Fruit fly (Drosophila melanogaster) whole organism, embryonic: ENCODE data around the gene CG6959.

Experiments
- C15 ChIP-seq: fragments of 200-800 bp; sonication (Bioruptor generic); IDR thresholded peaks from 3 replicates; pipeline ENCODE4 v1.3.6; 2022; ENCODE audit warnings: missing biosample characterization, missing genetic modification characterization
- CG10267 ChIP-seq: fragments of 200-800 bp; sonication (Bioruptor generic); optimal IDR thresholded peaks from 2 replicates; lab custom pipeline; 2018; ENCODE audit warnings: missing biosample characterization, mild to moderate bottlenecking, missing genetic modification characterization, moderate library complexity
- CG10431 ChIP-seq: fragments of 200-800 bp; sonication (Bioruptor generic); optimal IDR thresholded peaks from 3 replicates; lab custom pipeline; 2018; ENCODE audit warnings: missing biosample characterization, mild to moderate bottlenecking, missing genetic modification characterization
- CG11560 ChIP-seq: fragments of 200-800 bp; sonication (Bioruptor generic); IDR thresholded peaks from 3 replicates; pipeline ENCODE4 v1.3.6; 2022; ENCODE audit warnings: missing biosample characterization, missing genetic modification characterization
- CG12769 ChIP-seq: fragments of 200-800 bp; sonication (Bioruptor generic); optimal IDR thresholded peaks from 2 replicates; lab custom pipeline; 2019; ENCODE audit warnings: missing biosample characterization, mild to moderate bottlenecking, missing genetic modification characterization, moderate library complexity
- CG12942 ChIP-seq: fragments of 200-800 bp; sonication (Bioruptor generic); optimal IDR thresholded peaks from 3 replicates; lab custom pipeline; 2016; ENCODE audit warnings: missing biosample characterization, missing genetic modification characterization
- CG13123 ChIP-seq: fragments of 200-800 bp; sonication (Bioruptor generic); optimal IDR thresholded peaks from 2 replicates; lab custom pipeline; 2016; ENCODE audit warnings: missing biosample characterization, missing genetic modification characterization
- CG1602 ChIP-seq: fragments of 200-800 bp; sonication (Bioruptor generic); optimal IDR thresholded peaks from 3 replicates; lab custom pipeline; 2016; ENCODE audit warnings: missing biosample characterization, missing genetic modification characterization
- CG17568 ChIP-seq: fragments of 200-800 bp; sonication (Bioruptor generic); optimal IDR thresholded peaks from 2 replicates; lab custom pipeline; 2018; ENCODE audit warnings: missing biosample characterization, mild to moderate bottlenecking, missing genetic modification characterization, moderate library complexity
- CG17802 ChIP-seq: fragments of 200-800 bp; sonication (Bioruptor generic); optimal IDR thresholded peaks from 2 replicates; lab custom pipeline; 2018; ENCODE audit warnings: missing biosample characterization, mild to moderate bottlenecking, missing genetic modification characterization, moderate library complexity
- CG2678 ChIP-seq: fragments of 200-800 bp; sonication (Bioruptor generic); optimal IDR thresholded peaks from 3 replicates; lab custom pipeline; 2019; ENCODE audit warnings: missing biosample characterization, mild to moderate bottlenecking, missing genetic modification characterization, moderate library complexity
- CG30020 ChIP-seq: fragments of 200-800 bp; optimal IDR thresholded peaks from 2 replicates; lab custom pipeline; 2019; ENCODE audit warnings: missing biosample characterization, mild to moderate bottlenecking, missing genetic modification characterization, moderate library complexity
- CG31224 ChIP-seq: fragments of 200-800 bp; sonication (Bioruptor generic); IDR thresholded peaks from 2 replicates; pipeline ENCODE4 v1.3.6; 2022; ENCODE audit warnings: missing biosample characterization, missing genetic modification characterization
- CG31441 ChIP-seq: fragments of 200-800 bp; sonication (Bioruptor generic); IDR thresholded peaks from 2 replicates; pipeline ENCODE4 v1.3.6; 2022; ENCODE audit warnings: missing biosample characterization, missing genetic modification characterization
- CG5245 ChIP-seq: fragments of 200-800 bp; sonication (Bioruptor generic); optimal IDR thresholded peaks from 3 replicates; lab custom pipeline; 2016; ENCODE audit warnings: missing biosample characterization, missing genetic modification characterization
- Camta ChIP-seq: fragments of 200-800 bp; sonication (Bioruptor generic); optimal IDR thresholded peaks from 2 replicates; lab custom pipeline; 2016; ENCODE audit warnings: missing biosample characterization, missing genetic modification characterization
- Dip2 ChIP-seq: fragments of 200-800 bp; sonication (Bioruptor generic); IDR thresholded peaks from 2 replicates; pipeline ENCODE4 v1.3.6; 2022; ENCODE audit warnings: missing biosample characterization, missing genetic modification characterization
- Dll ChIP-seq: fragments of 200-800 bp; sonication (Bioruptor generic); IDR thresholded peaks from 4 replicates; pipeline ENCODE4 v1.3.6; 2022; ENCODE audit warnings: missing biosample characterization, missing genetic modification characterization; ENCODE audit not compliant: partially characterized antibody
- Fer3 ChIP-seq: fragments of 200-800 bp; sonication (Bioruptor generic); optimal IDR thresholded peaks from 2 replicates; lab custom pipeline; 2018; ENCODE audit warnings: missing biosample characterization, mild to moderate bottlenecking, missing genetic modification characterization, moderate library complexity
- H15 ChIP-seq: fragments of 200-800 bp; sonication (Bioruptor generic); IDR thresholded peaks from 3 replicates; pipeline ENCODE4 v1.3.6; 2022; ENCODE audit warnings: missing biosample characterization, missing genetic modification characterization
- HLHmδ ChIP-seq: fragments of 200-800 bp; sonication (Bioruptor generic); optimal IDR thresholded peaks from 2 replicates; lab custom pipeline; 2018; ENCODE audit warnings: missing biosample characterization, mild to moderate bottlenecking, missing genetic modification characterization, moderate library complexity
- Hr3 ChIP-seq: fragments of 200-800 bp; sonication (Bioruptor generic); optimal IDR thresholded peaks from 3 replicates; lab custom pipeline; 2016; ENCODE audit warnings: missing biosample characterization, missing genetic modification characterization
- Mrtf ChIP-seq: fragments of 200-800 bp; sonication (Bioruptor generic); IDR thresholded peaks from 3 replicates; pipeline ENCODE4 v1.3.6; 2022; ENCODE audit warnings: missing biosample characterization, missing genetic modification characterization
- NC2α ChIP-seq: fragments of 200-800 bp; sonication (Bioruptor generic); optimal IDR thresholded peaks from 2 replicates; lab custom pipeline; 2016; ENCODE audit warnings: missing biosample characterization, missing genetic modification characterization
- NK7.1 ChIP-seq: fragments of 200-800 bp; sonication (Bioruptor generic); optimal IDR thresholded peaks from 3 replicates; lab custom pipeline; 2016; ENCODE audit warnings: missing biosample characterization, missing genetic modification characterization
- Nf-YC ChIP-seq: fragments of 200-800 bp; optimal IDR thresholded peaks from 3 replicates; lab custom pipeline; 2019; ENCODE audit warnings: missing biosample characterization, mild to moderate bottlenecking, missing genetic modification characterization, moderate library complexity
- Oaz ChIP-seq: fragments of 200-800 bp; sonication (Bioruptor generic); IDR thresholded peaks from 2 replicates; pipeline ENCODE4 v1.3.6; 2022; ENCODE audit warnings: missing biosample characterization, missing genetic modification characterization
- Rfx ChIP-seq: fragments of 200-800 bp; sonication (Bioruptor generic); IDR thresholded peaks from 2 replicates; pipeline ENCODE4 v1.3.6; 2022; ENCODE audit warnings: missing biosample characterization, missing genetic modification characterization
- Sox102F ChIP-seq: fragments of 200-800 bp; sonication (Bioruptor generic); optimal IDR thresholded peaks from 2 replicates; lab custom pipeline; 2018; ENCODE audit warnings: missing biosample characterization, mild to moderate bottlenecking, missing genetic modification characterization, moderate library complexity
- Trl ChIP-seq, 3 experiments: fragments of >200 bp in 2 of 3; fragments of 200-800 bp in 1 of 3; sonication (Bioruptor generic) in 1 of 3; optimal IDR thresholded peaks; 2 replicates in 1 of 3; 3 replicates in 2 of 3; lab custom pipeline; 2016 to 2017; ENCODE audit warnings: missing biosample characterization in 1 of 3, missing genetic modification characterization in 1 of 3
- Vsx1 ChIP-seq: fragments of 200-800 bp; sonication (Bioruptor generic); optimal IDR thresholded peaks from 2 replicates; lab custom pipeline; 2017; ENCODE audit warnings: missing biosample characterization, mild to moderate bottlenecking, missing genetic modification characterization, missing genetic modification reagents
- Xrp1 ChIP-seq: fragments of 200-800 bp; sonication (Bioruptor generic); IDR thresholded peaks from 2 replicates; pipeline ENCODE4 v1.3.6; 2022; ENCODE audit warnings: missing biosample characterization, missing genetic modification characterization
- abd-A ChIP-seq: fragments of 200-800 bp; sonication (Bioruptor generic); optimal IDR thresholded peaks from 3 replicates; lab custom pipeline; 2019; ENCODE audit warnings: missing biosample characterization, mild to moderate bottlenecking, missing genetic modification characterization, moderate library complexity
- ara ChIP-seq: fragments of 200-800 bp; sonication (Bioruptor generic); IDR thresholded peaks from 2 replicates; pipeline ENCODE4 v1.3.6; 2022; ENCODE audit warnings: missing biosample characterization, missing genetic modification characterization
- chm ChIP-seq: fragments of 200-800 bp; sonication (Bioruptor generic); IDR thresholded peaks from 2 replicates; pipeline ENCODE4 v1.3.6; 2022; ENCODE audit warnings: missing biosample characterization, missing genetic modification characterization
- dimm ChIP-seq: fragments of 200-800 bp; sonication (Bioruptor generic); IDR thresholded peaks from 2 replicates; pipeline ENCODE4 v1.3.6; 2022; ENCODE audit warnings: missing biosample characterization, missing genetic modification characterization
- disco-r ChIP-seq: fragments of 200-800 bp; sonication (Bioruptor generic); optimal IDR thresholded peaks from 2 replicates; lab custom pipeline; 2016; ENCODE audit warnings: missing biosample characterization, missing genetic modification characterization
- gfzf ChIP-seq: fragments of 200-800 bp; sonication (Bioruptor generic); optimal IDR thresholded peaks from 2 replicates; lab custom pipeline; 2016; ENCODE audit warnings: missing biosample characterization, mild to moderate bottlenecking, missing genetic modification characterization, moderate library complexity
- inv ChIP-seq: fragments of 200-800 bp; sonication (Bioruptor generic); IDR thresholded peaks from 2 replicates; pipeline ENCODE4 v1.3.6; 2022; ENCODE audit warnings: missing biosample characterization, missing genetic modification characterization; ENCODE audit not compliant: partially characterized antibody
- jigr1 ChIP-seq: fragments of 200-800 bp; sonication (Bioruptor generic); IDR thresholded peaks from 3 replicates; pipeline ENCODE4 v1.3.6; 2022; ENCODE audit warnings: missing biosample characterization, missing genetic modification characterization
- ken ChIP-seq: fragments of 200-800 bp; sonication (Bioruptor generic); IDR thresholded peaks from 3 replicates; pipeline ENCODE4 v1.3.6; 2022; ENCODE audit warnings: missing biosample characterization, missing genetic modification characterization
- mirr ChIP-seq: fragments of 200-800 bp; sonication (Bioruptor generic); optimal IDR thresholded peaks from 3 replicates; lab custom pipeline; 2018; ENCODE audit warnings: missing biosample characterization, mild to moderate bottlenecking, missing genetic modification characterization
- oc ChIP-seq: fragments of 200-800 bp; sonication (Bioruptor generic); optimal IDR thresholded peaks from 2 replicates; lab custom pipeline; 2018; ENCODE audit warnings: missing biosample characterization, mild to moderate bottlenecking, missing genetic modification characterization, moderate library complexity
- phol ChIP-seq: fragments of 200-800 bp; sonication (Bioruptor generic); optimal IDR thresholded peaks from 3 replicates; lab custom pipeline; 2018; ENCODE audit warnings: missing biosample characterization, mild to moderate bottlenecking, missing genetic modification characterization, moderate library complexity
- sqz ChIP-seq: fragments of 200-800 bp; sonication (Bioruptor generic); optimal IDR thresholded peaks from 3 replicates; lab custom pipeline; 2018; ENCODE audit warnings: missing biosample characterization, mild to moderate bottlenecking, missing genetic modification characterization
- trh ChIP-seq: fragments of 200-800 bp; sonication (Bioruptor generic); optimal IDR thresholded peaks from 2 replicates; lab custom pipeline; 2016; ENCODE audit warnings: missing biosample characterization, missing genetic modification characterization
- tup ChIP-seq: fragments of 200-800 bp; sonication (Bioruptor generic); optimal IDR thresholded peaks from 2 replicates; lab custom pipeline; 2016; ENCODE audit warnings: missing biosample characterization, mild to moderate bottlenecking, missing genetic modification characterization, moderate library complexity
- zf30C ChIP-seq: fragments of 200-800 bp; sonication (Bioruptor generic); optimal IDR thresholded peaks from 3 replicates; lab custom pipeline; 2018; ENCODE audit warnings: missing biosample characterization, mild to moderate bottlenecking, missing genetic modification characterization

CG6959 gene

DNA sequence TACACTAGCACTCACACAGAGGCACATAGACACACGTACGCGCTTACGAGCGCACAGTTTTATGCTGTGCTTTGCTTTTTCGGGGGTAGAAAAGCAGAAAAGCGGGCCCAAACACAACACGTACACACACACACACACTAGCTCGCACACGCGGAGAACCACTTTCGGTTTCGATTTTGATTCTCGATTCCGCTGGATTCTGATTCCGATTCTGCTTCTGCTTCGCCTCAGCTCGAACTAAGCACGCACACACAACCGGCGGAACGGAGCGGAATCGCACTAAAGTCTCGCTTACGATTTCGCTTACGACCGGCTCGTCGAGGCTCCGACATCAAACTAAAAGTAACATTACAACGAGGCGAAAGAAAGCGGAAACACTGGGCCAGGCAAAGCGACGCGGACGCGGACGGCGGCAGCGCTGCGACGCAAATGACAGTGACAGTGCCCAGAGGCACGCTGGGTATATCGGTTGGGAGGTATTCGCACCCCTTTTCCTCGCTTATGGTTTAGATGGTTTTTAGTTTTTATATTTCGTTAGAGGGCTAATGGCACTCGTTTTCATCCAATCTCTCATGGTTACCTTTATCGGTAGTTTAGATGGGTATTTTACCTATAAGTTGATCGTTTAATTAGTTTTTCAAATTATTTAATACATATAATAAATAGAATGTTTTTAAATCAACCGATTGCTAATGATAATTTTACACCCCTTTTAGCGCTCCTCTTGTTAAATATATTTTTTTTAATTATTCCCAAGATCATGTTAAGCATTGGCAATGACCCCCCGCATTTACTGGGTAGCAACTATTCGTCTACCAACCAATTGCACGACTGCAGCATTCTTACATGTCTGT, 91.0 kb downstream of the CG6959 start (continued):
- TF ChIP-seq trh (GFP tag; lab: Kevin White, UChicago) = no peak
- TF ChIP-seq Sox102F (GFP tag; lab: Kevin White, UChicago) = peak; percentile 60
- peak; percentile 37 for TF ChIP-seq CG12942 (GFP tag; lab: Kevin White, UChicago)
- no peak for TF ChIP-seq CG17568
- TF ChIP-seq CG30020 (tag; lab: Kevin White, UChicago) = peak; percentile 49
- no peak for TF ChIP-seq inv (GFP tag; lab: Robert Waterston, UW)
- no peak for TF ChIP-seq Fer3
- peak; percentile 0 for TF ChIP-seq CG17802 (tag; lab: Kevin White, UChicago)
- TF ChIP-seq Hr3 = peak; percentile 78
- TF ChIP-seq Vsx1 (GFP tag; lab: Kevin White, UChicago) = no peak
- TF ChIP-seq oc (tag; lab: Kevin White, UChicago) = peak; percentile 8
- TF ChIP-seq CG2678 (tag; lab: Kevin White, UChicago) = peak; percentile 77
- TF ChIP-seq CG5245 (GFP tag; lab: Kevin White, UChicago) = no peak
- TF ChIP-seq CG12769 (tag; lab: Kevin White, UChicago) = peak; percentile 76
- TF ChIP-seq NC2α (GFP tag; lab: Kevin White, UChicago) = peak; percentile 43
- TF ChIP-seq gfzf (GFP tag; lab: Kevin White, UChicago) = no peak
- no peak for TF ChIP-seq CG31224
- no peak for TF ChIP-seq Dip2 (GFP tag; lab: Robert Waterston, UW)
- TF ChIP-seq dimm (GFP tag; lab: Robert Waterston, UW) = no peak
- peak; percentile 27 for TF ChIP-seq CG13123 (GFP tag; lab: Kevin White, UChicago)
- peak; percentile 65 for TF ChIP-seq phol
- peak; percentile 50; the same call in 1 of the 2 replicates for TF ChIP-seq Rfx
- TF ChIP-seq jigr1 (GFP tag; lab: Robert Waterston, UW) = no peak
- TF ChIP-seq zf30C (GFP tag; lab: Kevin White, UChicago) = peak; percentile 52
- peak in 1 of 2 experiments; percentile 6 for TF ChIP-seq Trl (optimal IDR thresholded peaks at IDR 0.05; lab: Kevin White, UChicago)
- peak; percentile 51 for TF ChIP-seq Trl (GFP tag; optimal IDR thresholded peaks at IDR 0.05; lab: Kevin White, UChicago)
- TF ChIP-seq CG10267 (tag; lab: Kevin White, UChicago) = peak; percentile 51
- TF ChIP-seq HLHmδ (GFP tag; lab: Kevin White, UChicago) = peak; percentile 86
- TF ChIP-seq NK7.1 (GFP tag; lab: Kevin White, UChicago) = no peak
- TF ChIP-seq Camta (GFP tag; lab: Kevin White, UChicago) = peak; percentile 2
- no peak for TF ChIP-seq CG11560 (tag; lab: Robert Waterston, UW)
- TF ChIP-seq CG10431 (GFP tag; lab: Kevin White, UChicago) = peak; percentile 75
- no peak for TF ChIP-seq C15 (GFP tag; lab: Robert Waterston, UW)
- peak; percentile 58 for TF ChIP-seq CG1602 (GFP tag; lab: Kevin White, UChicago)
- peak; percentile 83 for TF ChIP-seq CG31441 (GFP tag; lab: Robert Waterston, UW)
- TF ChIP-seq Mrtf = no peak
- peak; percentile 43 for TF ChIP-seq ara (GFP tag; lab: Robert Waterston, UW)
- TF ChIP-seq disco-r (GFP tag; lab: Kevin White, UChicago) = no peak
- peak; percentile 33; the same call in 1 of the 4 replicates for TF ChIP-seq Dll (GFP tag; lab: Robert Waterston, UW)
- TF ChIP-seq Nf-YC = peak; percentile 62
- peak; percentile 93 for TF ChIP-seq abd-A (tag; lab: Kevin White, UChicago)
- TF ChIP-seq Oaz (GFP tag; lab: Robert Waterston, UW) = no peak
- peak; percentile 36; the same call in 1 of the 2 replicates for TF ChIP-seq Xrp1
- peak; percentile 60 for TF ChIP-seq mirr (GFP tag; lab: Kevin White, UChicago)
- peak; percentile 34; the same call in 1 of the 3 replicates for TF ChIP-seq H15
- TF ChIP-seq chm (GFP tag; lab: Robert Waterston, UW) = peak; percentile 64; the same call in 1 of the 2 replicates
- no peak for TF ChIP-seq tup (GFP tag; lab: Kevin White, UChicago)
- peak; percentile 43; the same call in 1 of the 3 replicates for TF ChIP-seq ken (GFP tag; lab: Robert Waterston, UW)
- peak; percentile 4 for TF ChIP-seq sqz (GFP tag; lab: Kevin White, UChicago)
